Worm (Caenorhabditis elegans): ENCODE measurements around the gene W02D7.5.

- TF ChIP-seq him-1 (tag; optimal IDR thresholded peaks at IDR 0.05), result no peak
- TF ChIP-seq dao-5 (tag; optimal IDR thresholded peaks at IDR 0.05), result no peak
Observed at ce11 chrV:8282933-8283332, 16.1 kb downstream of the W02D7.5 start.

Data from whole organism, L4/young adult.